Fruit fly (Drosophila melanogaster): ENCODE results near the gene knk.

dm6 chr3R:10108289-10108928, 17.1 kb downstream of the knk start:
- TF ChIP-seq CTCF (optimal IDR thresholded peaks at IDR 0.05) (no peak), CG8478 (optimal IDR thresholded peaks at IDR 0.05) (no peak)

Measured in S2 (cell line).